Fruit fly (Drosophila melanogaster) whole organism, embryonic: ENCODE measurements around the gene CG34253.

Experiments used
- CG1024 ChIP-seq: fragments of 200-800 bp; sonication (Bioruptor generic); IDR thresholded peaks from 2 replicates; pipeline ENCODE4 v1.3.6; 2022; ENCODE audit warnings: missing biosample characterization, missing genetic modification characterization
- CG11456 ChIP-seq: fragments of 200-800 bp; sonication (Bioruptor generic); IDR thresholded peaks from 3 replicates; pipeline ENCODE4 v1.3.6; 2022; ENCODE audit warnings: missing biosample characterization, missing genetic modification characterization
- CG11696 ChIP-seq: fragments of 200-800 bp; sonication (Bioruptor generic); IDR thresholded peaks from 2 replicates; pipeline ENCODE4 v1.3.6; 2022; ENCODE audit warnings: missing biosample characterization, missing genetic modification characterization
- CG12942 ChIP-seq: fragments of 200-800 bp; sonication (Bioruptor generic); optimal IDR thresholded peaks from 3 replicates; lab custom pipeline; 2016; ENCODE audit warnings: missing biosample characterization, missing genetic modification characterization
- CG17612 ChIP-seq: fragments of 200-800 bp; sonication (Bioruptor generic); IDR thresholded peaks from 2 replicates; pipeline ENCODE4 v1.3.6; 2022; ENCODE audit warnings: missing biosample characterization, missing genetic modification characterization
- CG18619 ChIP-seq: fragments of 200-800 bp; sonication (Bioruptor generic); optimal IDR thresholded peaks from 3 replicates; lab custom pipeline; 2017; ENCODE audit warnings: missing biosample characterization, mild to moderate bottlenecking, missing genetic modification characterization
- CG2199 ChIP-seq: fragments of 200-800 bp; sonication (Bioruptor generic); IDR thresholded peaks from 3 replicates; pipeline ENCODE4 v1.3.6; 2022; ENCODE audit warnings: missing biosample characterization, missing genetic modification characterization
- CG31224 ChIP-seq: fragments of 200-800 bp; sonication (Bioruptor generic); IDR thresholded peaks from 2 replicates; pipeline ENCODE4 v1.3.6; 2022; ENCODE audit warnings: missing biosample characterization, missing genetic modification characterization
- CG31388 ChIP-seq: fragments of 200-800 bp; sonication (Bioruptor generic); optimal IDR thresholded peaks from 2 replicates; lab custom pipeline; 2016; ENCODE audit warnings: missing biosample characterization, missing genetic modification characterization
- CG34376 ChIP-seq: fragments of 200-800 bp; sonication (Bioruptor generic); optimal IDR thresholded peaks from 2 replicates; lab custom pipeline; 2018; ENCODE audit warnings: missing biosample characterization, mild to moderate bottlenecking, missing genetic modification characterization
- CG3847 ChIP-seq: fragments of 200-800 bp; sonication (Bioruptor generic); IDR thresholded peaks from 2 replicates; pipeline ENCODE4 v1.3.6; 2022; ENCODE audit warnings: missing biosample characterization, missing genetic modification characterization
- CG42726 ChIP-seq: fragments of 200-800 bp; sonication (Bioruptor generic); IDR thresholded peaks from 2 replicates; pipeline ENCODE4 v1.3.6; 2022; ENCODE audit warnings: missing biosample characterization, missing genetic modification characterization; ENCODE audit not compliant: partially characterized antibody
- CG4328 ChIP-seq: fragments of 200-800 bp; sonication (Bioruptor generic); optimal IDR thresholded peaks from 3 replicates; lab custom pipeline; 2017; ENCODE audit warnings: missing biosample characterization, missing genetic modification reagents, missing genetic modification characterization
- CG4404 ChIP-seq: fragments of 200-800 bp; sonication (Bioruptor generic); IDR thresholded peaks from 2 replicates; pipeline ENCODE4 v1.3.6; 2022; ENCODE audit warnings: missing biosample characterization, missing genetic modification characterization
- CG4730 ChIP-seq: fragments of 200-800 bp; sonication (Bioruptor generic); IDR thresholded peaks from 2 replicates; pipeline ENCODE4 v1.3.6; 2022; ENCODE audit warnings: missing biosample characterization, missing genetic modification characterization
- CG4820 ChIP-seq: fragments of 200-800 bp; sonication (Bioruptor generic); optimal IDR thresholded peaks from 3 replicates; lab custom pipeline; 2016; ENCODE audit warnings: missing biosample characterization, missing genetic modification characterization
- CG4854 ChIP-seq: fragments of 200-800 bp; sonication (Bioruptor generic); optimal IDR thresholded peaks from 2 replicates; lab custom pipeline; 2016; ENCODE audit warnings: missing biosample characterization, missing genetic modification characterization, inconsistent platforms
- CG6689 ChIP-seq: fragments of 200-800 bp; sonication (Bioruptor generic); IDR thresholded peaks from 2 replicates; pipeline ENCODE4 v1.3.6; 2022; ENCODE audit warnings: missing biosample characterization, missing genetic modification characterization
- CG6791 ChIP-seq: fragments of 200-800 bp; sonication (Bioruptor generic); IDR thresholded peaks from 3 replicates; pipeline ENCODE4 v1.3.6; 2022; ENCODE audit warnings: missing biosample characterization, missing genetic modification characterization; ENCODE audit not compliant: partially characterized antibody
- CG7839 ChIP-seq: fragments of 200-800 bp; sonication (Bioruptor generic); optimal IDR thresholded peaks from 3 replicates; lab custom pipeline; 2018; ENCODE audit warnings: missing biosample characterization, mild to moderate bottlenecking, missing genetic modification characterization, moderate library complexity
- CG9437 ChIP-seq: fragments of 200-800 bp; sonication (Bioruptor generic); optimal IDR thresholded peaks from 2 replicates; lab custom pipeline; 2018; ENCODE audit warnings: missing biosample characterization, mild to moderate bottlenecking, missing genetic modification characterization
- CG9609 ChIP-seq: fragments of 200-800 bp; sonication (Bioruptor generic); optimal IDR thresholded peaks from 3 replicates; lab custom pipeline; 2016; ENCODE audit warnings: missing biosample characterization, missing genetic modification characterization
- Dip3 ChIP-seq: fragments of 200-800 bp; sonication (Bioruptor generic); optimal IDR thresholded peaks from 3 replicates; lab custom pipeline; 2016; ENCODE audit warnings: missing biosample characterization, missing genetic modification characterization
- Dp ChIP-seq: fragments of 200-800 bp; sonication (Bioruptor generic); optimal IDR thresholded peaks from 2 replicates; lab custom pipeline; 2018; ENCODE audit warnings: missing biosample characterization, mild to moderate bottlenecking, missing genetic modification characterization, moderate library complexity
- HLH54F ChIP-seq: fragments of 200-800 bp; sonication (Bioruptor generic); optimal IDR thresholded peaks from 3 replicates; lab custom pipeline; 2016; ENCODE audit warnings: missing biosample characterization, missing genetic modification characterization
- Jarid2 ChIP-seq: fragments of 200-800 bp; sonication (Bioruptor generic); optimal IDR thresholded peaks from 3 replicates; lab custom pipeline; 2017; ENCODE audit warnings: mild to moderate bottlenecking, missing biosample characterization, missing genetic modification reagents, missing genetic modification characterization
- Lim3 ChIP-seq: fragments of 200-800 bp; sonication (Bioruptor generic); IDR thresholded peaks from 2 replicates; pipeline ENCODE4 v1.3.6; 2022; ENCODE audit warnings: missing biosample characterization, missing genetic modification characterization
- MBD-R2 ChIP-seq: fragments of 200-800 bp; sonication (Bioruptor generic); IDR thresholded peaks from 2 replicates; pipeline ENCODE4 v1.3.6; 2022; ENCODE audit warnings: missing biosample characterization, missing genetic modification characterization
- Mrtf ChIP-seq: fragments of 200-800 bp; sonication (Bioruptor generic); IDR thresholded peaks from 3 replicates; pipeline ENCODE4 v1.3.6; 2022; ENCODE audit warnings: missing biosample characterization, missing genetic modification characterization
- Optix ChIP-seq: fragments of 200-800 bp; sonication (Bioruptor generic); IDR thresholded peaks from 3 replicates; pipeline ENCODE4 v1.3.6; 2022; ENCODE audit warnings: missing biosample characterization, missing genetic modification characterization
- Side ChIP-seq: fragments of 200-800 bp; sonication (Bioruptor generic); optimal IDR thresholded peaks from 2 replicates; lab custom pipeline; 2016; ENCODE audit warnings: missing biosample characterization, missing genetic modification characterization
- Sox100B ChIP-seq: fragments of 200-800 bp; sonication (Bioruptor generic); optimal IDR thresholded peaks from 3 replicates; lab custom pipeline; 2018; ENCODE audit warnings: missing biosample characterization, mild to moderate bottlenecking, missing genetic modification characterization
- Sox102F ChIP-seq: fragments of 200-800 bp; sonication (Bioruptor generic); optimal IDR thresholded peaks from 2 replicates; lab custom pipeline; 2018; ENCODE audit warnings: missing biosample characterization, mild to moderate bottlenecking, missing genetic modification characterization, moderate library complexity
- Tbp ChIP-seq: fragments of >200 bp; optimal IDR thresholded peaks from 2 replicates; lab custom pipeline; 2018; ENCODE audit warnings: missing biosample characterization, missing genetic modification characterization
- Trl ChIP-seq, 3 experiments: fragments of >200 bp in 2 of 3; fragments of 200-800 bp in 1 of 3; sonication (Bioruptor generic) in 1 of 3; optimal IDR thresholded peaks; 2 replicates in 1 of 3; 3 replicates in 2 of 3; lab custom pipeline; 2016 to 2017; ENCODE audit warnings: missing biosample characterization in 1 of 3, missing genetic modification characterization in 1 of 3
- ato ChIP-seq: fragments of 200-800 bp; sonication (Bioruptor generic); IDR thresholded peaks from 2 replicates; pipeline ENCODE4 v1.3.6; 2022; ENCODE audit warnings: missing biosample characterization, missing genetic modification characterization; ENCODE audit not compliant: partially characterized antibody
- bbx ChIP-seq: fragments of 200-800 bp; sonication (Bioruptor generic); IDR thresholded peaks from 2 replicates; pipeline ENCODE4 v1.3.6; 2022; ENCODE audit warnings: missing biosample characterization, missing genetic modification characterization; ENCODE audit not compliant: partially characterized antibody
- ci ChIP-seq: fragments of 200-800 bp; sonication (Bioruptor generic); IDR thresholded peaks from 3 replicates; pipeline ENCODE4 v1.3.6; 2022; ENCODE audit warnings: missing biosample characterization, missing genetic modification characterization
- danr ChIP-seq: fragments of 200-800 bp; sonication (Bioruptor generic); IDR thresholded peaks from 2 replicates; pipeline ENCODE4 v1.3.6; 2022; ENCODE audit warnings: missing biosample characterization, missing genetic modification characterization
- disco-r ChIP-seq: fragments of 200-800 bp; sonication (Bioruptor generic); optimal IDR thresholded peaks from 2 replicates; lab custom pipeline; 2016; ENCODE audit warnings: missing biosample characterization, missing genetic modification characterization
- esg ChIP-seq: fragments of 200-800 bp; sonication (Bioruptor generic); conservative IDR thresholded peaks from 2 replicates; pipeline ENCODE4 v1.3.6; 2022; ENCODE audit warnings: missing biosample characterization, missing genetic modification characterization
- eyg ChIP-seq: fragments of 200-800 bp; sonication (Bioruptor generic); optimal IDR thresholded peaks from 3 replicates; lab custom pipeline; 2016; ENCODE audit warnings: missing biosample characterization, missing genetic modification characterization
- insv ChIP-seq, 2 experiments: fragments of 200-800 bp; sonication (Bioruptor generic); optimal IDR thresholded peaks; 3 replicates each; lab custom pipeline; 2016 to 2018; ENCODE audit warnings: missing biosample characterization in 2 of 2, missing genetic modification characterization in 2 of 2
- kay ChIP-seq: fragments of 200-800 bp; sonication (Bioruptor generic); optimal IDR thresholded peaks from 2 replicates; lab custom pipeline; 2016; ENCODE audit warnings: missing biosample characterization, missing genetic modification characterization
- ken ChIP-seq: fragments of 200-800 bp; sonication (Bioruptor generic); IDR thresholded peaks from 3 replicates; pipeline ENCODE4 v1.3.6; 2022; ENCODE audit warnings: missing biosample characterization, missing genetic modification characterization
- mld ChIP-seq: fragments of 200-800 bp; sonication (Bioruptor generic); IDR thresholded peaks from 3 replicates; pipeline ENCODE4 v1.3.6; 2022; ENCODE audit warnings: missing biosample characterization, missing genetic modification characterization; ENCODE audit not compliant: partially characterized antibody
- nmo ChIP-seq: fragments of 200-800 bp; sonication (Bioruptor generic); optimal IDR thresholded peaks from 2 replicates; lab custom pipeline; 2018; ENCODE audit warnings: missing biosample characterization, mild to moderate bottlenecking, missing genetic modification characterization, moderate library complexity
- psq ChIP-seq: fragments of 200-800 bp; sonication (Bioruptor generic); optimal IDR thresholded peaks from 2 replicates; lab custom pipeline; 2017; ENCODE audit warnings: missing biosample characterization, missing genetic modification characterization
- row ChIP-seq: fragments of 200-800 bp; sonication (Bioruptor generic); IDR thresholded peaks from 3 replicates; pipeline ENCODE4 v1.3.6; 2022; ENCODE audit warnings: missing biosample characterization, missing genetic modification characterization
- sd ChIP-seq: fragments of 200-800 bp; sonication (Bioruptor generic); optimal IDR thresholded peaks from 3 replicates; lab custom pipeline; 2018; ENCODE audit warnings: missing biosample characterization, mild to moderate bottlenecking, missing genetic modification characterization, moderate library complexity
- ssp ChIP-seq: fragments of 200-800 bp; sonication (Bioruptor generic); IDR thresholded peaks from 2 replicates; pipeline ENCODE4 v1.3.6; 2022; ENCODE audit warnings: missing biosample characterization, missing genetic modification characterization
- tna ChIP-seq: fragments of 200-800 bp; sonication (Bioruptor generic); IDR thresholded peaks from 2 replicates; pipeline ENCODE4 v1.3.6; 2022; ENCODE audit warnings: missing biosample characterization, missing genetic modification characterization; ENCODE audit not compliant: partially characterized antibody

CG34253 gene

dm6 chr3L:18088027-18088426 is 907 bp upstream of the CG34253 start (continued):
- TF ChIP-seq kay: no peak
- no peak for TF ChIP-seq CG4820 (GFP tag; lab: Kevin White, UChicago)
- TF ChIP-seq danr (GFP tag; lab: Robert Waterston, UW): no peak
- TF ChIP-seq HLH54F (GFP tag; lab: Kevin White, UChicago): no peak
- no peak for TF ChIP-seq CG6689 (GFP tag; lab: Robert Waterston, UW)
- peak; percentile 20 for TF ChIP-seq Jarid2 (GFP tag; lab: Kevin White, UChicago)
- no peak for TF ChIP-seq Trl (optimal IDR thresholded peaks at IDR 0.05; lab: Kevin White, UChicago)
- no peak for TF ChIP-seq Trl (GFP tag; optimal IDR thresholded peaks at IDR 0.05; lab: Kevin White, UChicago)
- TF ChIP-seq CG4854 (GFP tag; lab: Kevin White, UChicago): no peak
- TF ChIP-seq CG7839 (tag; lab: Kevin White, UChicago): peak; percentile 34
- peak; percentile 87 for TF ChIP-seq sd
- no peak for TF ChIP-seq Optix
- TF ChIP-seq tna (GFP tag; lab: Robert Waterston, UW): no peak
- TF ChIP-seq CG4328: no peak
- TF ChIP-seq Side (GFP tag; lab: Kevin White, UChicago): no peak
- no peak for TF ChIP-seq CG12942 (GFP tag; lab: Kevin White, UChicago)
- TF ChIP-seq esg: no peak
- no peak for TF ChIP-seq Lim3
- no peak for TF ChIP-seq CG17612
- TF ChIP-seq insv (GFP tag; optimal IDR thresholded peaks at IDR 0.05; lab: Kevin White, UChicago): no peak
- TF ChIP-seq Sox102F (GFP tag; lab: Kevin White, UChicago): no peak
- no peak for TF ChIP-seq CG4730 (GFP tag; lab: Robert Waterston, UW)
- no peak for TF ChIP-seq CG31388
- no peak for TF ChIP-seq row (GFP tag; lab: Robert Waterston, UW)
- peak; percentile 49 for TF ChIP-seq Dp (GFP tag; lab: Kevin White, UChicago)
- TF ChIP-seq CG1024 (GFP tag; lab: Robert Waterston, UW): no peak
- no peak for TF ChIP-seq ato (GFP tag; lab: Robert Waterston, UW)
- TF ChIP-seq ken (GFP tag; lab: Robert Waterston, UW): no peak
- no peak for TF ChIP-seq Dip3 (GFP tag; lab: Kevin White, UChicago)
- no peak for TF ChIP-seq psq (GFP tag; lab: Kevin White, UChicago)
- TF ChIP-seq CG2199 (GFP tag; lab: Robert Waterston, UW): peak; percentile 96
- no peak for TF ChIP-seq disco-r (GFP tag; lab: Kevin White, UChicago)
- TF ChIP-seq CG18619 (GFP tag; lab: Kevin White, UChicago): no peak
- TF ChIP-seq eyg (GFP tag; lab: Kevin White, UChicago): no peak
- TF ChIP-seq CG9609 (GFP tag; lab: Kevin White, UChicago): no peak
- TF ChIP-seq Sox100B (GFP tag; lab: Kevin White, UChicago): no peak
- TF ChIP-seq CG4404 (GFP tag; lab: Robert Waterston, UW): no peak
- no peak for TF ChIP-seq CG31224 (GFP tag; lab: Robert Waterston, UW)
- no peak for TF ChIP-seq Tbp
- peak; percentile 55; the same call in 2 of the 3 replicates for TF ChIP-seq ci (GFP tag; lab: Robert Waterston, UW)
- TF ChIP-seq CG6791 (GFP tag; lab: Robert Waterston, UW): no peak
- no peak for TF ChIP-seq CG9437 (GFP tag; lab: Kevin White, UChicago)
- no peak for TF ChIP-seq CG11696
- TF ChIP-seq bbx (GFP tag; lab: Robert Waterston, UW): peak; percentile 71
- no peak for TF ChIP-seq CG34376
- no peak for TF ChIP-seq Mrtf (GFP tag; lab: Robert Waterston, UW)
- no peak for TF ChIP-seq ssp (GFP tag; lab: Robert Waterston, UW)
- no peak for TF ChIP-seq mld (GFP tag; lab: Robert Waterston, UW)
- TF ChIP-seq CG11456 (GFP tag; lab: Robert Waterston, UW): no peak
- 0 out of 2 replicates have a peak, but pooled peaks have one; percentile 25 for TF ChIP-seq MBD-R2 (GFP tag; lab: Robert Waterston, UW)
- no peak for TF ChIP-seq CG3847
- peak; percentile 57 for TF ChIP-seq CG42726
- TF ChIP-seq nmo (GFP tag; lab: Kevin White, UChicago): peak; percentile 55
